Fruit fly (Drosophila melanogaster): ENCODE measurements around the gene twin.

twin gene

dm6 chr3R:24271071-24271470 lies 49.3 kb upstream of the twin start, which contains the start of gene jar (continued):
- no peak for TF ChIP-seq CG6689 (GFP tag; IDR thresholded peaks at IDR 0.05)
- no peak for TF ChIP-seq CG13424 (tag; optimal IDR thresholded peaks at IDR 0.05)
- no peak; the same call in 1 of the 2 replicates for TF ChIP-seq ara (GFP tag; IDR thresholded peaks at IDR 0.05)
- peak; percentile 45 for TF ChIP-seq BtbVII (GFP tag; optimal IDR thresholded peaks at IDR 0.05)
- no peak for TF ChIP-seq croc (GFP tag; conservative IDR thresholded peaks at IDR 0.05)
- TF ChIP-seq CG1233 (GFP tag; optimal IDR thresholded peaks at IDR 0.05) = peak; percentile 24
- TF ChIP-seq CG6272 (GFP tag; IDR thresholded peaks at IDR 0.05) = 0 out of 2 replicates have a peak, but pooled peaks have one; percentile 19
- no peak for TF ChIP-seq usp (GFP tag; optimal IDR thresholded peaks at IDR 0.05)
- peak; percentile 87 for TF ChIP-seq zen2 (GFP tag; IDR thresholded peaks at IDR 0.05; ENCODE audit: partially characterized antibody)
- no peak for TF ChIP-seq ase (GFP tag; IDR thresholded peaks at IDR 0.05)
- TF ChIP-seq bsh (GFP tag; optimal IDR thresholded peaks at IDR 0.05) = no peak
- peak; percentile 25; the same call in 1 of the 2 replicates for TF ChIP-seq ranshi (GFP tag; IDR thresholded peaks at IDR 0.05)
- TF ChIP-seq lilli (GFP tag; optimal IDR thresholded peaks at IDR 0.05) = peak; percentile 12
- peak; percentile 11; the same call in 1 of the 2 replicates for TF ChIP-seq CG11247 (GFP tag; IDR thresholded peaks at IDR 0.05)
- TF ChIP-seq Ravus (GFP tag; IDR thresholded peaks at IDR 0.05) = no peak
- peak; percentile 11 for TF ChIP-seq CG7745 (tag; optimal IDR thresholded peaks at IDR 0.05)
- no peak for TF ChIP-seq Drgx (GFP tag; IDR thresholded peaks at IDR 0.05)
- no peak for TF ChIP-seq br (optimal IDR thresholded peaks at IDR 0.05)
- no peak for TF ChIP-seq dmrt11E (tag; optimal IDR thresholded peaks at IDR 0.05)
- TF ChIP-seq CG8388 (GFP tag; optimal IDR thresholded peaks at IDR 0.05) = peak; percentile 26
- no peak for TF ChIP-seq vfl (GFP tag; optimal IDR thresholded peaks at IDR 0.05)
- TF ChIP-seq CG31224 (GFP tag; IDR thresholded peaks at IDR 0.05) = no peak
- TF ChIP-seq Bteb2 (GFP tag; optimal IDR thresholded peaks at IDR 0.05) = no peak
- TF ChIP-seq CG2678 (tag; optimal IDR thresholded peaks at IDR 0.05) = peak; percentile 34
- no peak for TF ChIP-seq HLH54F (GFP tag; optimal IDR thresholded peaks at IDR 0.05)
- no peak for TF ChIP-seq twi (tag; optimal IDR thresholded peaks at IDR 0.05)
- no peak for TF ChIP-seq CG14441 (GFP tag; IDR thresholded peaks at IDR 0.05)
- peak; percentile 100 for TF ChIP-seq Dp (GFP tag; optimal IDR thresholded peaks at IDR 0.05)
- TF ChIP-seq org-1 (GFP tag; optimal IDR thresholded peaks at IDR 0.05) = peak; percentile 33
- no peak for TF ChIP-seq CG6765 (GFP tag; optimal IDR thresholded peaks at IDR 0.05)
- peak; percentile 71 for TF ChIP-seq tna (GFP tag; IDR thresholded peaks at IDR 0.05; ENCODE audit: partially characterized antibody)
- no peak for TF ChIP-seq Nf-YA (GFP tag; IDR thresholded peaks at IDR 0.05)
- peak; percentile 74; the same call in 2 of the 3 replicates for TF ChIP-seq so (GFP tag; IDR thresholded peaks at IDR 0.05)
- TF ChIP-seq C15 (GFP tag; IDR thresholded peaks at IDR 0.05) = no peak
- TF ChIP-seq aop (GFP tag; IDR thresholded peaks at IDR 0.05) = no peak
- TF ChIP-seq CG18262 (tag; optimal IDR thresholded peaks at IDR 0.05) = peak; percentile 30
- no peak for TF ChIP-seq wdn (GFP tag; IDR thresholded peaks at IDR 0.05)
- TF ChIP-seq Xbp1 (GFP tag; optimal IDR thresholded peaks at IDR 0.05) = no peak
- no peak for TF ChIP-seq CG4424 (GFP tag; optimal IDR thresholded peaks at IDR 0.05)
- TF ChIP-seq Fer3 (tag; optimal IDR thresholded peaks at IDR 0.05) = peak; percentile 1
- peak; percentile 17 for TF ChIP-seq CG11504 (tag; optimal IDR thresholded peaks at IDR 0.05)
- TF ChIP-seq maf-S (GFP tag; optimal IDR thresholded peaks at IDR 0.05) = no peak
- TF ChIP-seq NfI (GFP tag; optimal IDR thresholded peaks at IDR 0.05) = no peak
- peak; percentile 66 for TF ChIP-seq CHES-1-like (GFP tag; optimal IDR thresholded peaks at IDR 0.05)
- no peak for TF ChIP-seq sim (GFP tag; IDR thresholded peaks at IDR 0.05)
- TF ChIP-seq slou (GFP tag; optimal IDR thresholded peaks at IDR 0.05) = no peak
- peak; percentile 14 for TF ChIP-seq bab2 (GFP tag; optimal IDR thresholded peaks at IDR 0.05)
- no peak for TF ChIP-seq NK7.1 (GFP tag; optimal IDR thresholded peaks at IDR 0.05)
- peak; percentile 18 for TF ChIP-seq Meics (GFP tag; optimal IDR thresholded peaks at IDR 0.05)
- peak; percentile 70 for TF ChIP-seq CG18764 (GFP tag; optimal IDR thresholded peaks at IDR 0.05)
- peak; percentile 50 for TF ChIP-seq nerfin-1 (tag; optimal IDR thresholded peaks at IDR 0.05)
- TF ChIP-seq onecut (GFP tag; IDR thresholded peaks at IDR 0.05) = no peak
- no peak for TF ChIP-seq ac (GFP tag; optimal IDR thresholded peaks at IDR 0.05)
